Worm (Caenorhabditis elegans) whole organism, late embryonic: ENCODE results near the gene Y116A8B.1.

Source experiments
- K09A11.1 ChIP-seq: sonication (generic microtip); optimal IDR thresholded peaks from 2 replicates; lab custom pipeline; 2017; ENCODE audit warnings: antibody characterized with exemption, mild to moderate bottlenecking, missing genetic modification characterization, missing compliant biosample characterization; ENCODE audit not compliant: insufficient read depth
- T23F11.4 ChIP-seq: fragments of 200-800 bp; sonication (Bioruptor generic); optimal IDR thresholded peaks from 2 replicates; lab custom pipeline; 2018; ENCODE audit warnings: mild to moderate bottlenecking, missing genetic modification characterization, missing compliant biosample characterization
- ceh-19 ChIP-seq: fragments of 200-800 bp; sonication (Bioruptor generic); optimal IDR thresholded peaks from 2 replicates; lab custom pipeline; 2018; ENCODE audit warnings: mild to moderate bottlenecking, missing genetic modification characterization, missing compliant biosample characterization
- ceh-24 ChIP-seq: sonication (generic microtip); optimal IDR thresholded peaks from 2 replicates; lab custom pipeline; 2016; ENCODE audit warnings: mild to moderate bottlenecking, missing genetic modification characterization, missing compliant biosample characterization
- ceh-30 ChIP-seq: fragments of 150-350 bp; optimal IDR thresholded peaks from 2 replicates; lab custom pipeline; 2014; ENCODE audit warnings: missing biosample characterization, missing genetic modification characterization
- ceh-31 ChIP-seq: sonication (generic microtip); optimal IDR thresholded peaks from 2 replicates; lab custom pipeline; 2016; ENCODE audit warnings: missing genetic modification characterization, missing compliant biosample characterization
- ceh-34 ChIP-seq: sonication (generic microtip); optimal IDR thresholded peaks from 2 replicates; lab custom pipeline; 2016; ENCODE audit warnings: mild to moderate bottlenecking, missing genetic modification characterization, missing compliant biosample characterization
- ceh-45 ChIP-seq: fragments of 200-800 bp; sonication (Bioruptor generic); IDR thresholded peaks from 2 replicates; pipeline ENCODE4 v1.3.6; 2022; ENCODE audit warnings: missing genetic modification reagents, missing genetic modification characterization, missing compliant biosample characterization
- ceh-6 ChIP-seq: fragments of 200-800 bp; sonication (Bioruptor generic); optimal IDR thresholded peaks from 2 replicates; lab custom pipeline; 2018; ENCODE audit warnings: mild to moderate bottlenecking, missing genetic modification characterization, missing compliant biosample characterization
- che-1 ChIP-seq: sonication (generic microtip); optimal IDR thresholded peaks from 2 replicates; lab custom pipeline; 2016; ENCODE audit warnings: mild to moderate bottlenecking, missing genetic modification characterization, missing compliant biosample characterization
- gmeb-2 ChIP-seq: sonication (generic microtip); optimal IDR thresholded peaks from 2 replicates; lab custom pipeline; 2016; ENCODE audit warnings: missing genetic modification characterization, inconsistent platforms, missing compliant biosample characterization
- hlh-8 ChIP-seq: sonication (generic microtip); optimal IDR thresholded peaks from 2 replicates; lab custom pipeline; 2016; ENCODE audit warnings: missing genotype, missing genetic modification characterization, missing compliant biosample characterization
- lim-6 ChIP-seq: sonication (generic microtip); optimal IDR thresholded peaks from 2 replicates; lab custom pipeline; 2016; ENCODE audit warnings: missing genetic modification characterization, missing compliant biosample characterization
- madf-2 ChIP-seq: sonication (generic microtip); optimal IDR thresholded peaks from 2 replicates; lab custom pipeline; 2017; ENCODE audit warnings: missing genetic modification characterization, missing compliant biosample characterization
- sox-4 ChIP-seq: sonication (generic microtip); optimal IDR thresholded peaks from 2 replicates; lab custom pipeline; 2017; ENCODE audit warnings: mild to moderate bottlenecking, missing genetic modification characterization, inconsistent platforms, missing compliant biosample characterization
- syd-9 ChIP-seq: sonication (generic microtip); optimal IDR thresholded peaks from 2 replicates; lab custom pipeline; 2016; ENCODE audit warnings: mild to moderate bottlenecking, missing genetic modification characterization, moderate library complexity, missing compliant biosample characterization
- tbx-2 ChIP-seq: sonication (generic microtip); optimal IDR thresholded peaks from 2 replicates; lab custom pipeline; 2016; ENCODE audit warnings: missing genetic modification characterization, missing compliant biosample characterization
- ttx-3 ChIP-seq: sonication (generic microtip); optimal IDR thresholded peaks from 2 replicates; lab custom pipeline; 2016; ENCODE audit warnings: missing genetic modification reagents, missing genetic modification characterization, missing compliant biosample characterization

The Y116A8B.1 gene

DNA sequence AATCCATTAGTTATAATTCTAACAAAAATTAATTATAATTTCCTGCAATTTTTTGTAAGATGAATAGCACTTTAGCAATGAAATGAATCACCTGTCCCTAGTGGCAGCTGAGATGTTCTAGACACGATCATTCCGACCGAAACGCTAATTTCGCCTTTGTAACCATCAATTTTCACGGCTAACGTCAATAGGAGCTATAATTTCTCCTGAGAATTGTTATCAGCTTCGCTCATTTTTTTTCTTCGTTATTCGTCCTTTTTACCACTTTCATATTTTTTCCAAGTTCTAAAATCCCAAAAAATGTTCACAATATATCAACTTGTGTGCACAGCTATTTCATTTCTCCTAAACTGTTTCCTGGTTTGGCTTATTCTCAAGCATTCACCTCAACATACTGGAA, 49.1 kb downstream of the Y116A8B.1 start, which contains the start of gene str-187:
Gene str-187 (plus strand): TSS at position 301 of the 400 bp plus-strand sequence.
- no peak for TF ChIP-seq ceh-19
- TF ChIP-seq che-1 (tag; lab: Kevin White, UChicago): no peak
- TF ChIP-seq ceh-34 (tag; lab: Kevin White, UChicago): no peak
- TF ChIP-seq ceh-30 (tag; lab: Kevin White, UChicago): no peak
- no peak for TF ChIP-seq syd-9 (tag; lab: Kevin White, UChicago)
- TF ChIP-seq lim-6 (tag; lab: Kevin White, UChicago): no peak
- TF ChIP-seq ceh-24 (tag; lab: Kevin White, UChicago): no peak
- TF ChIP-seq madf-2: no peak

- TF ChIP-seq ceh-45 (GFP tag; lab: Robert Waterston, UW) (no peak), T23F11.4 (GFP tag; lab: Kevin White, UChicago) (no peak), K09A11.1 (tag; lab: Kevin White, UChicago) (no peak), gmeb-2 (tag; lab: Kevin White, UChicago) (no peak), ttx-3 (tag; lab: Kevin White, UChicago) (no peak), lim-6 (tag; lab: Kevin White, UChicago) (no peak), hlh-8 (tag; lab: Kevin White, UChicago) (no peak), tbx-2 (no peak), sox-4 (tag; lab: Kevin White, UChicago) (no peak), ceh-31 (tag; lab: Kevin White, UChicago) (no peak), ceh-6 (GFP tag; lab: Kevin White, UChicago) (no peak)
Measured at ce11 chrIV:17265716-17266115, 49.6 kb downstream of the Y116A8B.1 start.
